Fruit fly (Drosophila melanogaster) whole organism, embryonic: ENCODE results near the gene CG42671.

ENCODE experiments used
- Bdp1 ChIP-seq: fragments of 200-800 bp; sonication (Bioruptor generic); optimal IDR thresholded peaks from 3 replicates; lab custom pipeline; 2016; ENCODE audit warnings: missing biosample characterization, missing genetic modification characterization
- CG10321 ChIP-seq: fragments of 200-800 bp; sonication (Bioruptor generic); IDR thresholded peaks from 2 replicates; pipeline ENCODE4 v1.3.6; 2022; ENCODE audit warnings: missing biosample characterization, missing genetic modification characterization
- CG10431 ChIP-seq: fragments of 200-800 bp; sonication (Bioruptor generic); optimal IDR thresholded peaks from 3 replicates; lab custom pipeline; 2018; ENCODE audit warnings: missing biosample characterization, mild to moderate bottlenecking, missing genetic modification characterization
- CG10959 ChIP-seq: fragments of 200-800 bp; sonication (Bioruptor generic); IDR thresholded peaks from 2 replicates; pipeline ENCODE4 v1.3.6; 2022; ENCODE audit warnings: missing biosample characterization, missing genetic modification characterization
- CG11723 ChIP-seq: fragments of 200-800 bp; sonication (Bioruptor generic); optimal IDR thresholded peaks from 2 replicates; lab custom pipeline; 2017; ENCODE audit warnings: missing biosample characterization, mild to moderate bottlenecking, missing genetic modification characterization
- CG15073 ChIP-seq: fragments of 200-800 bp; sonication (Bioruptor generic); optimal IDR thresholded peaks from 2 replicates; lab custom pipeline; 2016; ENCODE audit warnings: missing biosample characterization, missing genetic modification characterization
- CG17385 ChIP-seq: fragments of 200-800 bp; sonication (Bioruptor generic); optimal IDR thresholded peaks from 3 replicates; lab custom pipeline; 2018; ENCODE audit warnings: missing biosample characterization, mild to moderate bottlenecking, missing genetic modification characterization
- CG1792 ChIP-seq: fragments of 200-800 bp; sonication (Bioruptor generic); optimal IDR thresholded peaks from 2 replicates; lab custom pipeline; 2016; ENCODE audit warnings: missing biosample characterization, missing genetic modification characterization
- CG18476 ChIP-seq: fragments of 200-800 bp; sonication (Bioruptor generic); optimal IDR thresholded peaks from 2 replicates; lab custom pipeline; 2016; ENCODE audit warnings: missing biosample characterization, mild to moderate bottlenecking, missing genetic modification characterization
- CG2129 ChIP-seq: fragments of 200-800 bp; sonication (Bioruptor generic); IDR thresholded peaks from 2 replicates; pipeline ENCODE4 v1.3.6; 2022; ENCODE audit warnings: missing biosample characterization, missing genetic modification characterization; ENCODE audit not compliant: partially characterized antibody
- CG2678 ChIP-seq: fragments of 200-800 bp; sonication (Bioruptor generic); optimal IDR thresholded peaks from 3 replicates; lab custom pipeline; 2019; ENCODE audit warnings: missing biosample characterization, mild to moderate bottlenecking, missing genetic modification characterization, moderate library complexity
- CG2889 ChIP-seq: fragments of 200-800 bp; sonication (Bioruptor generic); IDR thresholded peaks from 3 replicates; pipeline ENCODE4 v1.3.6; 2022; ENCODE audit warnings: missing biosample characterization, missing genetic modification characterization
- CG32767 ChIP-seq: fragments of 200-800 bp; sonication (Bioruptor generic); IDR thresholded peaks from 2 replicates; pipeline ENCODE4 v1.3.6; 2022; ENCODE audit warnings: missing biosample characterization, missing genetic modification characterization
- CG32772 ChIP-seq: fragments of 200-800 bp; sonication (Bioruptor generic); IDR thresholded peaks from 2 replicates; pipeline ENCODE4 v1.3.6; 2022; ENCODE audit warnings: missing biosample characterization, missing genetic modification characterization
- CG3407 ChIP-seq: fragments of 200-800 bp; sonication (Bioruptor generic); optimal IDR thresholded peaks from 2 replicates; lab custom pipeline; 2018; ENCODE audit warnings: missing biosample characterization, mild to moderate bottlenecking, missing genetic modification characterization
- CG34422 ChIP-seq: fragments of 200-800 bp; sonication (Bioruptor generic); IDR thresholded peaks from 3 replicates; pipeline ENCODE4 v1.3.6; 2022; ENCODE audit warnings: missing biosample characterization, missing genetic modification characterization
- CG3847 ChIP-seq: fragments of 200-800 bp; sonication (Bioruptor generic); IDR thresholded peaks from 2 replicates; pipeline ENCODE4 v1.3.6; 2022; ENCODE audit warnings: missing biosample characterization, missing genetic modification characterization
- CG4360 ChIP-seq: fragments of 200-800 bp; sonication (Bioruptor generic); IDR thresholded peaks from 2 replicates; pipeline ENCODE4 v1.3.6; 2022; ENCODE audit warnings: missing biosample characterization, missing genetic modification characterization
- CG9932 ChIP-seq: fragments of 200-800 bp; sonication (Bioruptor generic); IDR thresholded peaks from 2 replicates; pipeline ENCODE4 v1.3.6; 2022; ENCODE audit warnings: missing biosample characterization, missing genetic modification characterization
- Dip2 ChIP-seq: fragments of 200-800 bp; sonication (Bioruptor generic); IDR thresholded peaks from 2 replicates; pipeline ENCODE4 v1.3.6; 2022; ENCODE audit warnings: missing biosample characterization, missing genetic modification characterization
- Dll ChIP-seq: fragments of 200-800 bp; sonication (Bioruptor generic); IDR thresholded peaks from 4 replicates; pipeline ENCODE4 v1.3.6; 2022; ENCODE audit warnings: missing biosample characterization, missing genetic modification characterization; ENCODE audit not compliant: partially characterized antibody
- Doc3 ChIP-seq: fragments of 200-800 bp; sonication (Bioruptor generic); IDR thresholded peaks from 3 replicates; pipeline ENCODE4 v1.3.6; 2022; ENCODE audit warnings: missing biosample characterization, missing genetic modification characterization; ENCODE audit not compliant: partially characterized antibody
- H2.0 ChIP-seq: fragments of 200-800 bp; sonication (Bioruptor generic); IDR thresholded peaks from 2 replicates; pipeline ENCODE4 v1.3.6; 2022; ENCODE audit warnings: missing biosample characterization, missing genetic modification characterization
- HLH4C ChIP-seq: fragments of 200-800 bp; sonication (Bioruptor generic); IDR thresholded peaks from 3 replicates; pipeline ENCODE4 v1.3.6; 2022; ENCODE audit warnings: missing biosample characterization, missing genetic modification characterization; ENCODE audit not compliant: partially characterized antibody
- HmgD ChIP-seq: fragments of 200-800 bp; sonication (Bioruptor generic); optimal IDR thresholded peaks from 3 replicates; lab custom pipeline; 2016; ENCODE audit warnings: missing biosample characterization, missing genetic modification characterization
- Hmx ChIP-seq: fragments of 200-800 bp; sonication (Bioruptor generic); optimal IDR thresholded peaks from 2 replicates; lab custom pipeline; 2016; ENCODE audit warnings: missing biosample characterization, missing genetic modification characterization
- Hr78 ChIP-seq, 2 experiments: fragments of 200-800 bp in 1 of 2; fragments of >200 bp in 1 of 2; sonication (Bioruptor generic) in 1 of 2; optimal IDR thresholded peaks; 2 replicates each; lab custom pipeline; 2017 to 2019; ENCODE audit warnings: missing biosample characterization in 2 of 2, missing genetic modification characterization in 2 of 2, mild to moderate bottlenecking in 1 of 2, moderate library complexity in 1 of 2
- Kr ChIP-seq: fragments of 200-800 bp; sonication (Bioruptor generic); optimal IDR thresholded peaks from 2 replicates; lab custom pipeline; 2017; ENCODE audit warnings: missing biosample characterization, mild to moderate bottlenecking, missing genetic modification characterization
- Myb ChIP-seq: fragments of 200-800 bp; sonication (Bioruptor generic); optimal IDR thresholded peaks from 2 replicates; lab custom pipeline; 2016; ENCODE audit warnings: missing biosample characterization, missing genetic modification characterization
- abd-A ChIP-seq: fragments of 200-800 bp; sonication (Bioruptor generic); optimal IDR thresholded peaks from 3 replicates; lab custom pipeline; 2019; ENCODE audit warnings: missing biosample characterization, mild to moderate bottlenecking, missing genetic modification characterization, moderate library complexity
- bab2 ChIP-seq: fragments of 200-800 bp; sonication (Bioruptor generic); optimal IDR thresholded peaks from 2 replicates; lab custom pipeline; 2016; ENCODE audit warnings: missing biosample characterization, missing genetic modification characterization
- bowl ChIP-seq: fragments of 200-800 bp; sonication (Bioruptor generic); IDR thresholded peaks from 2 replicates; pipeline ENCODE4 v1.3.6; 2022; ENCODE audit warnings: missing biosample characterization, missing genetic modification characterization
- bsh ChIP-seq, 2 experiments: fragments of 200-800 bp; sonication (Bioruptor generic); optimal IDR thresholded peaks; 2 replicates each; lab custom pipeline; 2017 to 2018; ENCODE audit warnings: mild to moderate bottlenecking in 2 of 2, missing biosample characterization in 2 of 2, missing genetic modification characterization in 2 of 2, moderate library complexity in 1 of 2
- dm ChIP-seq: fragments of 200-800 bp; sonication (Bioruptor generic); optimal IDR thresholded peaks from 3 replicates; lab custom pipeline; 2016; ENCODE audit warnings: missing biosample characterization, missing genetic modification characterization
- ems ChIP-seq: fragments of 200-800 bp; sonication (Bioruptor generic); optimal IDR thresholded peaks from 3 replicates; lab custom pipeline; 2016; ENCODE audit warnings: missing biosample characterization, missing genetic modification characterization
- esg ChIP-seq: fragments of 200-800 bp; sonication (Bioruptor generic); conservative IDR thresholded peaks from 2 replicates; pipeline ENCODE4 v1.3.6; 2022; ENCODE audit warnings: missing biosample characterization, missing genetic modification characterization
- hkb ChIP-seq, 2 experiments: fragments of 200-800 bp in 1 of 2; fragments of >200 bp in 1 of 2; sonication (Bioruptor generic) in 1 of 2; IDR thresholded peaks in 1 of 2; optimal IDR thresholded peaks in 1 of 2; 2 replicates each; pipeline versions ENCODE4 v1.3.6 to Lab custom; 2017 to 2022; ENCODE audit warnings: missing biosample characterization in 1 of 2, missing genetic modification characterization in 1 of 2
- inv ChIP-seq: fragments of 200-800 bp; sonication (Bioruptor generic); IDR thresholded peaks from 2 replicates; pipeline ENCODE4 v1.3.6; 2022; ENCODE audit warnings: missing biosample characterization, missing genetic modification characterization; ENCODE audit not compliant: partially characterized antibody
- knrl ChIP-seq: fragments of 200-800 bp; sonication (Bioruptor generic); IDR thresholded peaks from 3 replicates; pipeline ENCODE4 v1.3.6; 2022; ENCODE audit warnings: missing biosample characterization, missing genetic modification characterization; ENCODE audit not compliant: partially characterized antibody
- lmd ChIP-seq: fragments of 200-800 bp; sonication (Bioruptor generic); IDR thresholded peaks from 2 replicates; pipeline ENCODE4 v1.3.6; 2022; ENCODE audit warnings: missing biosample characterization, missing genetic modification characterization
- nmo ChIP-seq: fragments of 200-800 bp; sonication (Bioruptor generic); optimal IDR thresholded peaks from 2 replicates; lab custom pipeline; 2018; ENCODE audit warnings: missing biosample characterization, mild to moderate bottlenecking, missing genetic modification characterization, moderate library complexity
- pita ChIP-seq: fragments of 200-800 bp; sonication (Bioruptor generic); optimal IDR thresholded peaks from 2 replicates; lab custom pipeline; 2017; ENCODE audit warnings: missing biosample characterization, mild to moderate bottlenecking, missing genetic modification characterization
- sd ChIP-seq: fragments of 200-800 bp; sonication (Bioruptor generic); optimal IDR thresholded peaks from 3 replicates; lab custom pipeline; 2018; ENCODE audit warnings: missing biosample characterization, mild to moderate bottlenecking, missing genetic modification characterization, moderate library complexity
- sim ChIP-seq: fragments of 200-800 bp; sonication (Bioruptor generic); IDR thresholded peaks from 2 replicates; pipeline ENCODE4 v1.3.6; 2022; ENCODE audit warnings: missing biosample characterization, missing genetic modification characterization
- sima ChIP-seq: fragments of 200-800 bp; sonication (Bioruptor generic); optimal IDR thresholded peaks from 2 replicates; lab custom pipeline; 2016; ENCODE audit warnings: missing biosample characterization, missing genetic modification characterization
- slbo ChIP-seq: fragments of 200-800 bp; sonication (Bioruptor generic); IDR thresholded peaks from 2 replicates; pipeline ENCODE4 v1.3.6; 2022; ENCODE audit warnings: missing biosample characterization, missing genetic modification characterization
- slou ChIP-seq: fragments of 200-800 bp; sonication (Bioruptor generic); optimal IDR thresholded peaks from 3 replicates; lab custom pipeline; 2016; ENCODE audit warnings: missing biosample characterization, missing genetic modification characterization
- tup ChIP-seq: fragments of 200-800 bp; sonication (Bioruptor generic); optimal IDR thresholded peaks from 2 replicates; lab custom pipeline; 2016; ENCODE audit warnings: missing biosample characterization, mild to moderate bottlenecking, missing genetic modification characterization, moderate library complexity
- zen ChIP-seq: fragments of 200-800 bp; sonication (Bioruptor generic); optimal IDR thresholded peaks from 3 replicates; lab custom pipeline; 2018; ENCODE audit warnings: missing biosample characterization, mild to moderate bottlenecking, missing genetic modification characterization, moderate library complexity

The CG42671 gene

dm6 chr3L:11261456-11262082 lies 47.3 kb downstream of the CG42671 start (continued):
- TF ChIP-seq Dip2 (GFP tag; lab: Robert Waterston, UW) (no peak), bowl (0 out of 2 replicates have a peak, but pooled peaks have one; percentile 45), slbo (GFP tag; lab: Robert Waterston, UW) (peak; percentile 83), Kr (GFP tag; lab: Kevin White, UChicago) (no peak), HLH4C (GFP tag; lab: Robert Waterston, UW) (no peak), ems (GFP tag; lab: Kevin White, UChicago) (no peak), CG1792 (GFP tag; lab: Kevin White, UChicago) (no peak), CG3847 (peak; percentile 69), CG11723 (GFP tag; lab: Kevin White, UChicago) (peak; percentile 67), CG3407 (GFP tag; lab: Kevin White, UChicago) (peak; percentile 80), CG15073 (GFP tag; lab: Kevin White, UChicago) (no peak), HmgD (GFP tag; lab: Kevin White, UChicago) (no peak), CG2129 (no peak), lmd (GFP tag; lab: Robert Waterston, UW) (peak; percentile 88), CG18476 (peak; percentile 13), Dll (GFP tag; lab: Robert Waterston, UW) (no peak), hkb (optimal IDR thresholded peaks at IDR 0.05; lab: Kevin White, UChicago) (no peak), hkb (GFP tag; IDR thresholded peaks at IDR 0.05; lab: Robert Waterston, UW) (peak; percentile 91), sim (GFP tag; lab: Robert Waterston, UW) (peak; percentile 88), bab2 (GFP tag; lab: Kevin White, UChicago) (peak; percentile 3), H2.0 (GFP tag; lab: Robert Waterston, UW) (peak; percentile 68; the same call in 1 of the 2 replicates), Bdp1 (GFP tag; lab: Kevin White, UChicago) (no peak), CG9932 (GFP tag; lab: Robert Waterston, UW) (peak; percentile 44), Myb (GFP tag; lab: Kevin White, UChicago) (no peak), esg (GFP tag; lab: Robert Waterston, UW) (peak; percentile 86), Hmx (GFP tag; lab: Kevin White, UChicago) (no peak), CG2889 (GFP tag; lab: Robert Waterston, UW) (peak; percentile 70; the same call in 2 of the 3 replicates), Hr78 (GFP tag; optimal IDR thresholded peaks at IDR 0.05; lab: Kevin White, UChicago) (peak in 1 of 2 experiments; percentile 80), CG32767 (GFP tag; lab: Robert Waterston, UW) (peak; percentile 91), CG32772 (peak; percentile 75), pita (GFP tag; lab: Kevin White, UChicago) (no peak), CG10431 (GFP tag; lab: Kevin White, UChicago) (peak; percentile 42), CG10959 (GFP tag; lab: Robert Waterston, UW) (peak; percentile 69), knrl (GFP tag; lab: Robert Waterston, UW) (no peak), CG10321 (GFP tag; lab: Robert Waterston, UW) (peak; percentile 58; the same call in 1 of the 2 replicates), dm (GFP tag; lab: Kevin White, UChicago) (no peak), CG2678 (tag; lab: Kevin White, UChicago) (peak; percentile 95), sd (peak; percentile 52), slou (GFP tag; lab: Kevin White, UChicago) (peak; percentile 56), tup (GFP tag; lab: Kevin White, UChicago) (no peak), CG4360 (GFP tag; lab: Robert Waterston, UW) (peak; percentile 58), zen (tag; lab: Kevin White, UChicago) (peak; percentile 59), CG34422 (GFP tag; lab: Robert Waterston, UW) (peak; percentile 79), CG17385 (peak; percentile 81), Doc3 (no peak), nmo (GFP tag; lab: Kevin White, UChicago) (peak; percentile 97), inv (GFP tag; lab: Robert Waterston, UW) (no peak), bsh (GFP tag; optimal IDR thresholded peaks at IDR 0.05; lab: Kevin White, UChicago) (peak; percentile 58 to 93), abd-A (tag; lab: Kevin White, UChicago) (no peak), sima (GFP tag; lab: Kevin White, UChicago) (no peak)
